Worm (Caenorhabditis elegans): ENCODE data around the gene F48D6.4.
"Not testable (repeated sequence)": the region's sequence is repeated elsewhere in the genome, so short reads cannot be mapped to it uniquely, and the experiment has no call there.

Gene F48D6.4

ce11 chrX:4215500-4216107 is 31.4 kb downstream of the F48D6.4 start:
- TF ChIP-seq unc-62 (GFP tag; optimal IDR thresholded peaks at IDR 0.05) = no peak

- TF ChIP-seq unc-62 (GFP tag; optimal IDR thresholded peaks at IDR 0.05) = no peak
These were observed 32.4 kb downstream of the F48D6.4 start for ce11 chrX:4214643-4215042.

- peak; percentile 62 for TF ChIP-seq unc-62 (GFP tag; optimal IDR thresholded peaks at IDR 0.05)
These were observed 37.9 kb downstream of the F48D6.4 start for ce11 chrX:4209131-4209530.

ce11 chrX:4208495-4208894 is 38.5 kb downstream of the F48D6.4 start:
- TF ChIP-seq unc-62 (GFP tag; optimal IDR thresholded peaks at IDR 0.05) = no peak

ce11 chrX:4207385-4207784 is 39.6 kb downstream of the F48D6.4 start, which contains the start of gene F20B6.9:
F20B6.9 (minus strand) TSS chrX:4207485.
- TF ChIP-seq unc-62 (GFP tag; optimal IDR thresholded peaks at IDR 0.05) = not testable (repeated sequence)

ce11 chrX:4202114-4202513 is 44.9 kb downstream of the F48D6.4 start, which contains the start of gene F20B6.6:
F20B6.6 (minus strand) TSS chrX:4202214.
- TF ChIP-seq unc-62 (GFP tag; optimal IDR thresholded peaks at IDR 0.05) = not testable (repeated sequence)

- not testable (repeated sequence) for TF ChIP-seq unc-62 (GFP tag; optimal IDR thresholded peaks at IDR 0.05)
These were observed 47.2 kb downstream of the F48D6.4 start, which contains the start of gene F20B6.5 for ce11 chrX:4199829-4200228. F20B6.5 (minus strand) TSS chrX:4199929.
